Fruit fly (Drosophila melanogaster) whole organism, embryonic: ENCODE measurements around the gene CheB38c.

Experiments used
- C15 ChIP-seq: fragments of 200-800 bp; sonication (Bioruptor generic); IDR thresholded peaks from 3 replicates; pipeline ENCODE4 v1.3.6; 2022; ENCODE audit warnings: missing biosample characterization, missing genetic modification characterization
- CG10321 ChIP-seq: fragments of 200-800 bp; sonication (Bioruptor generic); IDR thresholded peaks from 2 replicates; pipeline ENCODE4 v1.3.6; 2022; ENCODE audit warnings: missing biosample characterization, missing genetic modification characterization
- CG11085 ChIP-seq: fragments of 200-800 bp; sonication (Bioruptor generic); IDR thresholded peaks from 2 replicates; pipeline ENCODE4 v1.3.6; 2022; ENCODE audit warnings: missing biosample characterization, missing genetic modification characterization
- CG11695 ChIP-seq: fragments of 200-800 bp; sonication (Bioruptor generic); IDR thresholded peaks from 3 replicates; pipeline ENCODE4 v1.3.6; 2022; ENCODE audit warnings: missing biosample characterization, missing genetic modification characterization
- CG1602 ChIP-seq: fragments of 200-800 bp; sonication (Bioruptor generic); optimal IDR thresholded peaks from 3 replicates; lab custom pipeline; 2016; ENCODE audit warnings: missing biosample characterization, missing genetic modification characterization
- CG16815 ChIP-seq: fragments of 200-800 bp; sonication (Bioruptor generic); optimal IDR thresholded peaks from 3 replicates; lab custom pipeline; 2017; ENCODE audit warnings: missing biosample characterization, mild to moderate bottlenecking, missing genetic modification characterization
- CG17328 ChIP-seq: fragments of 200-800 bp; sonication (Bioruptor generic); IDR thresholded peaks from 2 replicates; pipeline ENCODE4 v1.3.6; 2022; ENCODE audit warnings: missing biosample characterization, missing genetic modification characterization
- CG17568 ChIP-seq: fragments of 200-800 bp; sonication (Bioruptor generic); optimal IDR thresholded peaks from 2 replicates; lab custom pipeline; 2018; ENCODE audit warnings: missing biosample characterization, mild to moderate bottlenecking, missing genetic modification characterization, moderate library complexity
- CG7372 ChIP-seq: fragments of 200-800 bp; sonication (Bioruptor generic); IDR thresholded peaks from 2 replicates; pipeline ENCODE4 v1.3.6; 2022; ENCODE audit warnings: missing biosample characterization, missing genetic modification characterization
- CG8388 ChIP-seq: fragments of 200-800 bp; sonication (Bioruptor generic); optimal IDR thresholded peaks from 2 replicates; lab custom pipeline; 2019; ENCODE audit warnings: missing biosample characterization, mild to moderate bottlenecking, missing genetic modification characterization, moderate library complexity
- D ChIP-seq, 2 experiments: fragments of 200-800 bp in 1 of 2; fragments of >200 bp in 1 of 2; sonication (Bioruptor generic) in 1 of 2; optimal IDR thresholded peaks; 2 replicates in 1 of 2; 3 replicates in 1 of 2; lab custom pipeline; 2017; ENCODE audit warnings: mild to moderate bottlenecking in 1 of 2, missing biosample characterization in 1 of 2, missing genetic modification characterization in 1 of 2, missing genetic modification reagents in 1 of 2
- D19B ChIP-seq: fragments of 200-800 bp; sonication (Bioruptor generic); optimal IDR thresholded peaks from 2 replicates; lab custom pipeline; 2017; ENCODE audit warnings: missing biosample characterization, mild to moderate bottlenecking, missing genetic modification characterization
- Dip3 ChIP-seq: fragments of 200-800 bp; sonication (Bioruptor generic); optimal IDR thresholded peaks from 3 replicates; lab custom pipeline; 2016; ENCODE audit warnings: missing biosample characterization, missing genetic modification characterization
- Dll ChIP-seq: fragments of 200-800 bp; sonication (Bioruptor generic); IDR thresholded peaks from 4 replicates; pipeline ENCODE4 v1.3.6; 2022; ENCODE audit warnings: missing biosample characterization, missing genetic modification characterization; ENCODE audit not compliant: partially characterized antibody
- Elba2 ChIP-seq: fragments of 200-800 bp; sonication (Bioruptor generic); optimal IDR thresholded peaks from 3 replicates; lab custom pipeline; 2016; ENCODE audit warnings: missing biosample characterization, missing genetic modification characterization
- HHEX ChIP-seq: fragments of 200-800 bp; sonication (Bioruptor generic); optimal IDR thresholded peaks from 3 replicates; lab custom pipeline; 2017; ENCODE audit warnings: missing biosample characterization, mild to moderate bottlenecking, missing genetic modification characterization, missing genetic modification reagents
- HmgZ ChIP-seq: fragments of 200-800 bp; sonication (Bioruptor generic); optimal IDR thresholded peaks from 2 replicates; lab custom pipeline; 2018; ENCODE audit warnings: missing biosample characterization, mild to moderate bottlenecking, missing genetic modification characterization
- Med ChIP-seq: fragments of 200-800 bp; sonication (Bioruptor generic); peaks from one replicate; lab custom pipeline; 2016; ENCODE audit warnings: missing biosample characterization, missing genetic modification characterization, mild to moderate bottlenecking, inconsistent platforms, moderate library complexity
- Nf-YB ChIP-seq: fragments of 200-800 bp; sonication (Bioruptor generic); optimal IDR thresholded peaks from 3 replicates; lab custom pipeline; 2019; ENCODE audit warnings: missing biosample characterization, mild to moderate bottlenecking, missing genetic modification characterization, moderate library complexity
- Nf-YC ChIP-seq: fragments of 200-800 bp; optimal IDR thresholded peaks from 3 replicates; lab custom pipeline; 2019; ENCODE audit warnings: missing biosample characterization, mild to moderate bottlenecking, missing genetic modification characterization, moderate library complexity
- Xbp1 ChIP-seq: fragments of 200-800 bp; sonication (Bioruptor generic); optimal IDR thresholded peaks from 3 replicates; lab custom pipeline; 2016; ENCODE audit warnings: missing biosample characterization, mild to moderate bottlenecking, missing genetic modification characterization
- YL-1 ChIP-seq: fragments of 200-800 bp; sonication (Bioruptor generic); optimal IDR thresholded peaks from 3 replicates; lab custom pipeline; 2017; ENCODE audit warnings: missing biosample characterization, mild to moderate bottlenecking, missing genetic modification characterization
- abd-A ChIP-seq: fragments of 200-800 bp; sonication (Bioruptor generic); optimal IDR thresholded peaks from 3 replicates; lab custom pipeline; 2019; ENCODE audit warnings: missing biosample characterization, mild to moderate bottlenecking, missing genetic modification characterization, moderate library complexity
- ac ChIP-seq: fragments of 200-800 bp; sonication (Bioruptor generic); optimal IDR thresholded peaks from 3 replicates; lab custom pipeline; 2017; ENCODE audit warnings: missing biosample characterization, mild to moderate bottlenecking, missing genetic modification characterization
- bcd ChIP-seq: fragments of 200-800 bp; sonication (Bioruptor generic); optimal IDR thresholded peaks from 2 replicates; lab custom pipeline; 2017; ENCODE audit warnings: missing biosample characterization, mild to moderate bottlenecking, missing genetic modification characterization
- cad ChIP-seq: fragments of >200 bp; optimal IDR thresholded peaks from 2 replicates; lab custom pipeline; 2017; ENCODE audit warnings: missing biosample characterization, missing genetic modification characterization
- cato ChIP-seq: fragments of 200-800 bp; sonication (Bioruptor generic); optimal IDR thresholded peaks from 2 replicates; lab custom pipeline; 2016; ENCODE audit warnings: missing biosample characterization, missing genetic modification characterization, borderline replicate concordance
- cwo ChIP-seq: fragments of 200-800 bp; sonication (Bioruptor generic); optimal IDR thresholded peaks from 3 replicates; lab custom pipeline; 2017; ENCODE audit warnings: missing biosample characterization, missing genetic modification characterization, mild to moderate bottlenecking, moderate library complexity, missing genetic modification reagents
- danr ChIP-seq: fragments of 200-800 bp; sonication (Bioruptor generic); IDR thresholded peaks from 2 replicates; pipeline ENCODE4 v1.3.6; 2022; ENCODE audit warnings: missing biosample characterization, missing genetic modification characterization
- dmrt11E ChIP-seq: fragments of 200-800 bp; sonication (Bioruptor generic); optimal IDR thresholded peaks from 3 replicates; lab custom pipeline; 2018; ENCODE audit warnings: missing biosample characterization, mild to moderate bottlenecking, missing genetic modification characterization, moderate library complexity
- dpn ChIP-seq, 2 experiments: fragments of 200-800 bp; sonication (Bioruptor generic); optimal IDR thresholded peaks; 3 replicates each; lab custom pipeline; 2016; ENCODE audit warnings: missing biosample characterization in 2 of 2, missing genetic modification characterization in 2 of 2
- eve ChIP-seq, 2 experiments: fragments of >200 bp; optimal IDR thresholded peaks; 2 replicates each; lab custom pipeline; 2017; ENCODE audit warnings: missing biosample characterization in 2 of 2, missing genetic modification characterization in 2 of 2
- hb ChIP-seq: fragments of 200-800 bp; sonication (Bioruptor generic); IDR thresholded peaks from 3 replicates; pipeline ENCODE4 v1.3.6; 2022; ENCODE audit warnings: missing biosample characterization, missing genetic modification characterization; ENCODE audit not compliant: partially characterized antibody
- her ChIP-seq: fragments of 200-800 bp; sonication (Bioruptor generic); optimal IDR thresholded peaks from 2 replicates; lab custom pipeline; 2016; ENCODE audit warnings: missing biosample characterization, missing genetic modification characterization
- hth ChIP-seq: fragments of >200 bp; optimal IDR thresholded peaks from 2 replicates; lab custom pipeline; 2017; ENCODE audit warnings: inconsistent platforms
- jumu ChIP-seq: fragments of 200-800 bp; sonication (Bioruptor generic); optimal IDR thresholded peaks from 3 replicates; lab custom pipeline; 2016; ENCODE audit warnings: missing biosample characterization, missing genetic modification characterization
- nmo ChIP-seq: fragments of 200-800 bp; sonication (Bioruptor generic); optimal IDR thresholded peaks from 2 replicates; lab custom pipeline; 2018; ENCODE audit warnings: missing biosample characterization, mild to moderate bottlenecking, missing genetic modification characterization, moderate library complexity
- phol ChIP-seq: fragments of 200-800 bp; sonication (Bioruptor generic); optimal IDR thresholded peaks from 3 replicates; lab custom pipeline; 2018; ENCODE audit warnings: missing biosample characterization, mild to moderate bottlenecking, missing genetic modification characterization, moderate library complexity
- prd ChIP-seq, 3 experiments: fragments of >200 bp in 2 of 3; fragments of 200-800 bp in 1 of 3; sonication (Bioruptor generic) in 1 of 3; optimal IDR thresholded peaks in 2 of 3; IDR thresholded peaks in 1 of 3; 2 replicates in 2 of 3; 3 replicates in 1 of 3; pipeline versions ENCODE4 v1.3.6 to Lab custom; 2017 to 2022; ENCODE audit warnings: missing biosample characterization in 1 of 3, missing genetic modification characterization in 1 of 3
- rib ChIP-seq: fragments of 200-800 bp; sonication (Bioruptor generic); IDR thresholded peaks from 2 replicates; pipeline ENCODE4 v1.3.6; 2022; ENCODE audit warnings: missing biosample characterization, missing genetic modification characterization
- sd ChIP-seq: fragments of 200-800 bp; sonication (Bioruptor generic); optimal IDR thresholded peaks from 3 replicates; lab custom pipeline; 2018; ENCODE audit warnings: missing biosample characterization, mild to moderate bottlenecking, missing genetic modification characterization, moderate library complexity
- tap ChIP-seq: fragments of 200-800 bp; optimal IDR thresholded peaks from 3 replicates; lab custom pipeline; 2019; ENCODE audit warnings: missing biosample characterization, mild to moderate bottlenecking, missing genetic modification characterization, moderate library complexity
- tll ChIP-seq, 2 experiments: fragments of 200-800 bp in 1 of 2; fragments of >200 bp in 1 of 2; sonication (Bioruptor generic) in 1 of 2; optimal IDR thresholded peaks; 2 replicates each; lab custom pipeline; 2017 to 2019; ENCODE audit warnings: missing biosample characterization in 2 of 2, missing genetic modification characterization in 2 of 2, mild to moderate bottlenecking in 1 of 2, moderate library complexity in 1 of 2
- twi ChIP-seq: fragments of 200-800 bp; optimal IDR thresholded peaks from 2 replicates; lab custom pipeline; 2019; ENCODE audit warnings: missing biosample characterization, mild to moderate bottlenecking, missing genetic modification characterization, moderate library complexity
- z ChIP-seq: fragments of 200-800 bp; sonication (Bioruptor generic); IDR thresholded peaks from 3 replicates; pipeline ENCODE4 v1.3.6; 2022; ENCODE audit warnings: missing biosample characterization, missing genetic modification characterization
- zen ChIP-seq: fragments of 200-800 bp; sonication (Bioruptor generic); optimal IDR thresholded peaks from 3 replicates; lab custom pipeline; 2018; ENCODE audit warnings: missing biosample characterization, mild to moderate bottlenecking, missing genetic modification characterization, moderate library complexity

Gene CheB38c

DNA sequence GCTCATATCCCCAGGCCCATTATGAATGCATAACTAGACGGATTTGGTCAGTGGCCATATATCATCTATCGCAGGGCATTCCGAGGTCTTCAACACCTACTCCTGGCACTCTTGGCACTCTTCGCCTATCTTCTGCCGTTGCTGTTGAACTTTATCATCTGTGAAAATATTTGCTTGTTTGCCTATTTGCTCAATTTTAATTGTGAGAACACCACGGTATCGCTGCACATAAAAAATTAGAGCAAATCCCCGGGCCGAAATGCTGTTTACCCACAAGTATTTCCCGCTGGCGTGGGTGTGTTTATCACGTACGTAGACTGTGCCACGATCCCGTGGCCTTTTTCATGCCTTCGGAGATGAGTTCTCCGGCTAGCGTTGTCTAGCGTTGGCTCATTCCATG lies 39.9 kb downstream of the CheB38c start (continued):
- TF ChIP-seq HmgZ (tag; lab: Kevin White, UChicago) (peak; percentile 37), C15 (GFP tag; lab: Robert Waterston, UW) (no peak), D19B (peak; percentile 40), rib (GFP tag; lab: Robert Waterston, UW) (no peak)
- TF ChIP-seq, all 482 proteins: peak for 283

DNA sequence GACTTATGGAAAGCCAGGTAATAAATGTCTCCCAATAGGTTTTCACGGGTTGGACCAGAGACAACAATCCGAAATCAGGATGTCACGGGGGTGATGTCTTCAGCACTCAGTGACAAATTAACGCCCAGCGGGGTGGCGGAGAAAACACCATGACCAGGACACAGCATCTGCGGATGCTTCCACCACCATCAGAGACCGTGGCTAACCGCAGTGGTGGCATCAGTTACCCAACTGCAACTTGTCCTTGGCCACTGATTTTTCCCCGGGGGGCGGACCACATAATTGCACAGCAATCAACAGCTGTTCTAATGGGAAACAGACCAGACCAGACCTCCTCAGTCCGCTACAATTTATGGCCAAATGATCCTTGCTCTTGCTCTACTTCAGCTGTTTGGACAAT lies 42.3 kb downstream of the CheB38c start:
- TF ChIP-seq tll (GFP tag; optimal IDR thresholded peaks at IDR 0.05; lab: Kevin White, UChicago), result peak in 1 of 2 experiments; percentile 57
- TF ChIP-seq eve (GFP tag; optimal IDR thresholded peaks at IDR 0.05; lab: Kevin White, UChicago), result peak in 1 of 2 experiments; percentile 28
- TF ChIP-seq CG7372, result no peak
- TF ChIP-seq cad, result peak; percentile 79
- no peak for TF ChIP-seq Xbp1 (GFP tag; lab: Kevin White, UChicago)
- peak; percentile 91 for TF ChIP-seq twi (tag; lab: Kevin White, UChicago)
- peak; percentile 42 for TF ChIP-seq D (optimal IDR thresholded peaks at IDR 0.05; lab: Kevin White, UChicago)
- TF ChIP-seq D (GFP tag; optimal IDR thresholded peaks at IDR 0.05; lab: Kevin White, UChicago), result no peak
- TF ChIP-seq zen (tag; lab: Kevin White, UChicago), result peak; percentile 77
- TF ChIP-seq CG17568 (GFP tag; lab: Kevin White, UChicago), result no peak
- TF ChIP-seq prd (optimal IDR thresholded peaks at IDR 0.05; lab: Kevin White, UChicago), result no peak
- TF ChIP-seq prd (GFP tag; IDR thresholded peaks at IDR 0.05; lab: Robert Waterston, UW), result peak; percentile 67; the same call in 2 of the 3 replicates

DNA sequence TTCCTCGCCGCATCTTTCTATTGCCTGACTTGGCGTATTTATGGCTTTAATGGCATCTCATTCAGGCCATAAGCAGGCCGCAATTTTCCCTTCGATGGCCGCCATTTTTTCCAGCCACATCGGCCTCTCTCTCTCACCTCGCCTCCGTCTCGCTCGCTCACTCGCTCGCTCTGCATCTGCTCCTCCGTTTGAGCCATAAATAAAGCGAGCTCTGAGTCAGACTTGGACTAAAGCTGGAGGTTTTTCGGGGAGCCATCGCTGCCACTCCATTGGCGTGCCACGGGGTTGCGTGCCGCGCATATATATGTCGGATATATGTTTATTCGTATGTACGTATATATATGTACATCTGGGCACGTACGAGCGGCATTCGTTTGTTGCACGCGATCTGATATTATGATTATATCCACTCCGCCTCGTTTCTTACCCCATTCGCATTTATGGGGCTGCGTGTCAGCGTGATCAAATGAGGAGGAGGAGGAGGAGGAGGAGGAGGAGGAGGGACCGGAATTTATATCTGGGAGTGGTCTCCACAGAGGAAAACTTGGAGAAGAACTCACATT lies 43.6 kb downstream of the CheB38c start:
- no peak for TF ChIP-seq ac
- no peak for TF ChIP-seq jumu
- no peak for TF ChIP-seq nmo (GFP tag; lab: Kevin White, UChicago)
- no peak for TF ChIP-seq CG17328 (GFP tag; lab: Robert Waterston, UW)
- peak; percentile 60; the same call in 1 of the 3 replicates for TF ChIP-seq z
- no peak for TF ChIP-seq CG11085 (GFP tag; lab: Robert Waterston, UW)
- TF ChIP-seq CG8388 (GFP tag; lab: Kevin White, UChicago), result no peak
- TF ChIP-seq bcd (GFP tag; lab: Kevin White, UChicago), result no peak
- no peak for TF ChIP-seq sd (tag; lab: Kevin White, UChicago)
- TF ChIP-seq Dip3 (GFP tag; lab: Kevin White, UChicago), result no peak
- no peak for TF ChIP-seq YL-1
- TF ChIP-seq hb, result no peak
- TF ChIP-seq Nf-YC, result peak; percentile 68
- no peak for TF ChIP-seq her (GFP tag; lab: Kevin White, UChicago)
- TF ChIP-seq dpn (GFP tag; optimal IDR thresholded peaks at IDR 0.05; lab: Kevin White, UChicago), result no peak
- TF ChIP-seq HHEX (GFP tag; lab: Kevin White, UChicago), result no peak
- TF ChIP-seq Dll (GFP tag; lab: Robert Waterston, UW), result no peak
- TF ChIP-seq danr (GFP tag; lab: Robert Waterston, UW), result no peak
- peak; percentile 38 for TF ChIP-seq Med
- TF ChIP-seq Elba2 (GFP tag; lab: Kevin White, UChicago), result no peak
- no peak for TF ChIP-seq cato
- TF ChIP-seq Nf-YB, result peak; percentile 87
- TF ChIP-seq CG16815, result no peak
- no peak for TF ChIP-seq dmrt11E
- peak; percentile 89 for TF ChIP-seq cad
- TF ChIP-seq phol, result peak; percentile 16
- TF ChIP-seq hth (lab: Kevin White, UChicago), result no peak
- TF ChIP-seq tap (tag; lab: Kevin White, UChicago), result no peak
- TF ChIP-seq CG10321 (GFP tag; lab: Robert Waterston, UW), result 0 out of 2 replicates have a peak, but pooled peaks have one; percentile 21
- TF ChIP-seq cwo, result no peak
- TF ChIP-seq CG1602 (GFP tag; lab: Kevin White, UChicago), result no peak
- TF ChIP-seq CG11695 (GFP tag; lab: Robert Waterston, UW), result no peak
- no peak for TF ChIP-seq HmgZ (tag; lab: Kevin White, UChicago)
- TF ChIP-seq abd-A (tag; lab: Kevin White, UChicago), result no peak
